Worm (Caenorhabditis elegans): ENCODE data around the gene cyp-25A1.

ce11 chrIII:3874895-3875294 is 42.5 kb downstream of the cyp-25A1 start:
- no peak for TF ChIP-seq dao-5 (tag; optimal IDR thresholded peaks at IDR 0.05)
- no peak for TF ChIP-seq W03F9.2 (tag; optimal IDR thresholded peaks at IDR 0.05)
